Fruit fly (Drosophila melanogaster) whole organism, embryonic: ENCODE results near the gene Zw.

Experiments used
- Ada2b ChIP-seq: fragments of 200-800 bp; sonication (Bioruptor generic); IDR thresholded peaks from 2 replicates; pipeline ENCODE4 v1.3.6; 2022; ENCODE audit warnings: missing biosample characterization, missing genetic modification characterization
- Adf1 ChIP-seq: fragments of 200-800 bp; sonication (Bioruptor generic); IDR thresholded peaks from 2 replicates; pipeline ENCODE4 v1.3.6; 2022; ENCODE audit warnings: missing biosample characterization, missing genetic modification characterization
- Blimp-1 ChIP-seq: fragments of 200-800 bp; sonication (Bioruptor generic); optimal IDR thresholded peaks from 3 replicates; lab custom pipeline; 2018; ENCODE audit warnings: missing biosample characterization, missing genetic modification characterization, mild to moderate bottlenecking, moderate library complexity, missing genetic modification reagents
- CG11456 ChIP-seq: fragments of 200-800 bp; sonication (Bioruptor generic); IDR thresholded peaks from 3 replicates; pipeline ENCODE4 v1.3.6; 2022; ENCODE audit warnings: missing biosample characterization, missing genetic modification characterization
- CG12071 ChIP-seq: fragments of 200-800 bp; sonication (Bioruptor generic); optimal IDR thresholded peaks from 3 replicates; lab custom pipeline; 2018; ENCODE audit warnings: missing biosample characterization, mild to moderate bottlenecking, missing genetic modification characterization
- CG12942 ChIP-seq: fragments of 200-800 bp; sonication (Bioruptor generic); optimal IDR thresholded peaks from 3 replicates; lab custom pipeline; 2016; ENCODE audit warnings: missing biosample characterization, missing genetic modification characterization
- CG13296 ChIP-seq: fragments of 200-800 bp; sonication (Bioruptor generic); optimal IDR thresholded peaks from 3 replicates; lab custom pipeline; 2018; ENCODE audit warnings: missing biosample characterization, mild to moderate bottlenecking, missing genetic modification characterization
- CG16813 ChIP-seq: fragments of 200-800 bp; sonication (Bioruptor generic); IDR thresholded peaks from 3 replicates; pipeline ENCODE4 v1.3.6; 2022; ENCODE audit warnings: missing biosample characterization, missing genetic modification characterization; ENCODE audit not compliant: partially characterized antibody
- CG17186 ChIP-seq: fragments of 200-800 bp; sonication (Bioruptor generic); optimal IDR thresholded peaks from 3 replicates; lab custom pipeline; 2017; ENCODE audit warnings: missing biosample characterization, missing genetic modification reagents, missing genetic modification characterization
- CG1792 ChIP-seq: fragments of 200-800 bp; sonication (Bioruptor generic); optimal IDR thresholded peaks from 2 replicates; lab custom pipeline; 2016; ENCODE audit warnings: missing biosample characterization, missing genetic modification characterization
- CG2120 ChIP-seq: fragments of 200-800 bp; sonication (Bioruptor generic); optimal IDR thresholded peaks from 3 replicates; lab custom pipeline; 2016; ENCODE audit warnings: missing biosample characterization, missing genetic modification characterization
- CG2678 ChIP-seq: fragments of 200-800 bp; sonication (Bioruptor generic); optimal IDR thresholded peaks from 3 replicates; lab custom pipeline; 2019; ENCODE audit warnings: missing biosample characterization, mild to moderate bottlenecking, missing genetic modification characterization, moderate library complexity
- CG32772 ChIP-seq: fragments of 200-800 bp; sonication (Bioruptor generic); IDR thresholded peaks from 2 replicates; pipeline ENCODE4 v1.3.6; 2022; ENCODE audit warnings: missing biosample characterization, missing genetic modification characterization
- CG34224 ChIP-seq: fragments of 200-800 bp; sonication (Bioruptor generic); IDR thresholded peaks from 3 replicates; pipeline ENCODE4 v1.3.6; 2022; ENCODE audit warnings: missing biosample characterization, missing genetic modification characterization; ENCODE audit not compliant: partially characterized antibody
- CG34376 ChIP-seq: fragments of 200-800 bp; sonication (Bioruptor generic); optimal IDR thresholded peaks from 2 replicates; lab custom pipeline; 2018; ENCODE audit warnings: missing biosample characterization, mild to moderate bottlenecking, missing genetic modification characterization
- CG3726 ChIP-seq: fragments of 200-800 bp; sonication (Bioruptor generic); IDR thresholded peaks from 3 replicates; pipeline ENCODE4, ENCODE4 v1.3.6; 2022; ENCODE audit warnings: missing biosample characterization, missing genetic modification characterization
- CG4282 ChIP-seq: fragments of 200-800 bp; sonication (Bioruptor generic); optimal IDR thresholded peaks from 2 replicates; lab custom pipeline; 2016; ENCODE audit warnings: missing biosample characterization, missing genetic modification characterization
- CG4854 ChIP-seq: fragments of 200-800 bp; sonication (Bioruptor generic); optimal IDR thresholded peaks from 2 replicates; lab custom pipeline; 2016; ENCODE audit warnings: missing biosample characterization, missing genetic modification characterization, inconsistent platforms
- CG7839 ChIP-seq: fragments of 200-800 bp; sonication (Bioruptor generic); optimal IDR thresholded peaks from 3 replicates; lab custom pipeline; 2018; ENCODE audit warnings: missing biosample characterization, mild to moderate bottlenecking, missing genetic modification characterization, moderate library complexity
- CG7963 ChIP-seq: fragments of 200-800 bp; sonication (Bioruptor generic); IDR thresholded peaks from 3 replicates; pipeline ENCODE4 v1.3.6; 2022; ENCODE audit warnings: missing biosample characterization, missing genetic modification characterization; ENCODE audit not compliant: partially characterized antibody
- CG8924 ChIP-seq: fragments of 200-800 bp; optimal IDR thresholded peaks from 3 replicates; lab custom pipeline; 2019; ENCODE audit warnings: missing biosample characterization, mild to moderate bottlenecking, missing genetic modification characterization, moderate library complexity
- CG8944 ChIP-seq: fragments of 200-800 bp; sonication (Bioruptor generic); optimal IDR thresholded peaks from 3 replicates; lab custom pipeline; 2016; ENCODE audit warnings: missing biosample characterization, missing genetic modification characterization
- CkIIα-i1 ChIP-seq: fragments of 200-800 bp; sonication (Bioruptor generic); IDR thresholded peaks from 2 replicates; pipeline ENCODE4 v1.3.6; 2022; ENCODE audit warnings: missing biosample characterization, missing genetic modification characterization
- Dfd ChIP-seq, 2 experiments: fragments of >200 bp; optimal IDR thresholded peaks; 2 replicates each; lab custom pipeline; 2017; ENCODE audit warnings: missing biosample characterization in 2 of 2, missing genetic modification characterization in 2 of 2
- Fer1 ChIP-seq: fragments of 200-800 bp; sonication (Bioruptor generic); optimal IDR thresholded peaks from 2 replicates; lab custom pipeline; 2017; ENCODE audit warnings: missing biosample characterization, mild to moderate bottlenecking, missing genetic modification characterization
- Hr51 ChIP-seq, 2 experiments: fragments of 200-800 bp; sonication (Bioruptor generic); optimal IDR thresholded peaks; 2 replicates in 1 of 2; 3 replicates in 1 of 2; lab custom pipeline; 2016 to 2018; ENCODE audit warnings: missing biosample characterization in 2 of 2, missing genetic modification characterization in 2 of 2, mild to moderate bottlenecking in 1 of 2, moderate library complexity in 1 of 2
- Hr78 ChIP-seq, 2 experiments: fragments of 200-800 bp in 1 of 2; fragments of >200 bp in 1 of 2; sonication (Bioruptor generic) in 1 of 2; optimal IDR thresholded peaks; 2 replicates each; lab custom pipeline; 2017 to 2019; ENCODE audit warnings: missing biosample characterization in 2 of 2, missing genetic modification characterization in 2 of 2, mild to moderate bottlenecking in 1 of 2, moderate library complexity in 1 of 2
- Opbp ChIP-seq: fragments of 200-800 bp; sonication (Bioruptor generic); IDR thresholded peaks from 3 replicates; pipeline ENCODE4 v1.3.6; 2022; ENCODE audit warnings: missing biosample characterization, missing genetic modification characterization; ENCODE audit not compliant: partially characterized antibody
- Ptx1 ChIP-seq: fragments of 200-800 bp; sonication (Bioruptor generic); IDR thresholded peaks from 2 replicates; pipeline ENCODE4 v1.3.6; 2022; ENCODE audit warnings: missing biosample characterization, missing genetic modification characterization
- Xbp1 ChIP-seq: fragments of 200-800 bp; sonication (Bioruptor generic); optimal IDR thresholded peaks from 3 replicates; lab custom pipeline; 2016; ENCODE audit warnings: missing biosample characterization, mild to moderate bottlenecking, missing genetic modification characterization
- abd-A ChIP-seq: fragments of 200-800 bp; sonication (Bioruptor generic); optimal IDR thresholded peaks from 3 replicates; lab custom pipeline; 2019; ENCODE audit warnings: missing biosample characterization, mild to moderate bottlenecking, missing genetic modification characterization, moderate library complexity
- bbx ChIP-seq: fragments of 200-800 bp; sonication (Bioruptor generic); IDR thresholded peaks from 2 replicates; pipeline ENCODE4 v1.3.6; 2022; ENCODE audit warnings: missing biosample characterization, missing genetic modification characterization; ENCODE audit not compliant: partially characterized antibody
- bcd ChIP-seq: fragments of 200-800 bp; sonication (Bioruptor generic); optimal IDR thresholded peaks from 2 replicates; lab custom pipeline; 2017; ENCODE audit warnings: missing biosample characterization, mild to moderate bottlenecking, missing genetic modification characterization
- bigmax ChIP-seq: fragments of 200-800 bp; sonication (Bioruptor generic); optimal IDR thresholded peaks from 2 replicates; lab custom pipeline; 2018; ENCODE audit warnings: missing biosample characterization, mild to moderate bottlenecking, missing genetic modification characterization
- gem ChIP-seq: fragments of 200-800 bp; sonication (Bioruptor generic); optimal IDR thresholded peaks from 2 replicates; lab custom pipeline; 2019; ENCODE audit warnings: missing biosample characterization, mild to moderate bottlenecking, missing genetic modification characterization, moderate library complexity
- grn ChIP-seq: fragments of 200-800 bp; sonication (Bioruptor generic); optimal IDR thresholded peaks from 3 replicates; lab custom pipeline; 2017; ENCODE audit warnings: missing biosample characterization, missing genetic modification characterization
- gsb-n ChIP-seq: fragments of 200-800 bp; sonication (Bioruptor generic); optimal IDR thresholded peaks from 3 replicates; lab custom pipeline; 2018; ENCODE audit warnings: missing biosample characterization, mild to moderate bottlenecking, missing genetic modification characterization
- jumu ChIP-seq: fragments of 200-800 bp; sonication (Bioruptor generic); optimal IDR thresholded peaks from 3 replicates; lab custom pipeline; 2016; ENCODE audit warnings: missing biosample characterization, missing genetic modification characterization
- klu ChIP-seq: fragments of 200-800 bp; sonication (Bioruptor generic); IDR thresholded peaks from 2 replicates; pipeline ENCODE4 v1.3.6; 2022; ENCODE audit warnings: missing biosample characterization, missing genetic modification characterization
- mam ChIP-seq: fragments of 200-800 bp; sonication (Bioruptor generic); optimal IDR thresholded peaks from 3 replicates; lab custom pipeline; 2016; ENCODE audit warnings: missing biosample characterization, missing genetic modification characterization
- nau ChIP-seq: fragments of 200-800 bp; sonication (Bioruptor generic); optimal IDR thresholded peaks from 3 replicates; lab custom pipeline; 2017; ENCODE audit warnings: missing biosample characterization, mild to moderate bottlenecking, missing genetic modification characterization, missing genetic modification reagents
- peb ChIP-seq: fragments of 200-800 bp; sonication (Bioruptor generic); IDR thresholded peaks from 2 replicates; pipeline ENCODE4 v1.3.6; 2022; ENCODE audit warnings: missing biosample characterization, missing genetic modification characterization
- pros ChIP-seq: fragments of 200-800 bp; sonication (Bioruptor generic); optimal IDR thresholded peaks from 3 replicates; lab custom pipeline; 2019; ENCODE audit warnings: missing biosample characterization, mild to moderate bottlenecking, missing genetic modification characterization, moderate library complexity
- slbo ChIP-seq: fragments of 200-800 bp; sonication (Bioruptor generic); IDR thresholded peaks from 2 replicates; pipeline ENCODE4 v1.3.6; 2022; ENCODE audit warnings: missing biosample characterization, missing genetic modification characterization
- sna ChIP-seq: fragments of 200-800 bp; sonication (Bioruptor generic); IDR thresholded peaks from 2 replicates; pipeline ENCODE4 v1.3.6; 2022; ENCODE audit warnings: missing biosample characterization, missing genetic modification characterization; ENCODE audit not compliant: partially characterized antibody
- tgo ChIP-seq: fragments of 200-800 bp; sonication (Bioruptor generic); IDR thresholded peaks from 3 replicates; pipeline ENCODE4 v1.3.6; 2022; ENCODE audit warnings: missing biosample characterization, missing genetic modification characterization
- tin ChIP-seq: fragments of 200-800 bp; sonication (Bioruptor generic); optimal IDR thresholded peaks from 3 replicates; lab custom pipeline; 2016; ENCODE audit warnings: missing biosample characterization, missing genetic modification characterization
- trem ChIP-seq: fragments of 200-800 bp; optimal IDR thresholded peaks from 3 replicates; lab custom pipeline; 2019; ENCODE audit warnings: missing biosample characterization, mild to moderate bottlenecking, missing genetic modification characterization, moderate library complexity
- vfl ChIP-seq: fragments of 200-800 bp; sonication (Bioruptor generic); optimal IDR thresholded peaks from 2 replicates; lab custom pipeline; 2016; ENCODE audit warnings: missing biosample characterization, missing genetic modification characterization
- vnd ChIP-seq: fragments of 200-800 bp; sonication (Bioruptor generic); IDR thresholded peaks from 3 replicates; pipeline ENCODE4 v1.3.6; 2022; ENCODE audit warnings: missing biosample characterization, missing genetic modification characterization; ENCODE audit not compliant: partially characterized antibody

The Zw gene

dm6 chrX:19663859-19664728 is 3.0 kb upstream of the Zw start, which contains the start of the genes CG14223 and Ssu72 (continued):
- TF ChIP-seq CG12071 (GFP tag; lab: Kevin White, UChicago) (no peak), Dfd (GFP tag; optimal IDR thresholded peaks at IDR 0.05; lab: Kevin White, UChicago) (no peak), CG7839 (no peak), pros (GFP tag; lab: Kevin White, UChicago) (no peak), CG1792 (no peak), CG34376 (no peak), Adf1 (GFP tag; lab: Robert Waterston, UW) (no peak), Opbp (peak; percentile 87), Hr51 (GFP tag; optimal IDR thresholded peaks at IDR 0.05; lab: Kevin White, UChicago) (no peak), bcd (GFP tag; lab: Kevin White, UChicago) (no peak), CG16813 (peak; percentile 75), CG8924 (tag; lab: Kevin White, UChicago) (no peak), CG7963 (GFP tag; lab: Robert Waterston, UW) (peak; percentile 57; the same call in 1 of the 3 replicates), bbx (GFP tag; lab: Robert Waterston, UW) (peak; percentile 83), vnd (GFP tag; lab: Robert Waterston, UW) (peak; percentile 70), gem (tag; lab: Kevin White, UChicago) (peak; percentile 13), Ptx1 (GFP tag; lab: Robert Waterston, UW) (no peak), Fer1 (GFP tag; lab: Kevin White, UChicago) (no peak), CG4282 (GFP tag; lab: Kevin White, UChicago) (no peak), CkIIα-i1 (GFP tag; lab: Robert Waterston, UW) (no peak), trem (peak; percentile 6), CG12942 (GFP tag; lab: Kevin White, UChicago) (no peak), peb (GFP tag; lab: Robert Waterston, UW) (no peak), CG13296 (GFP tag; lab: Kevin White, UChicago) (no peak), CG34224 (peak; percentile 75), vfl (no peak), Xbp1 (GFP tag; lab: Kevin White, UChicago) (no peak), jumu (GFP tag; lab: Kevin White, UChicago) (no peak), sna (GFP tag; lab: Robert Waterston, UW) (peak; percentile 74), klu (no peak), CG3726 (GFP tag; lab: Robert Waterston, UW) (no peak), CG17186 (GFP tag; lab: Kevin White, UChicago) (no peak), CG32772 (no peak), CG4854 (GFP tag; lab: Kevin White, UChicago) (no peak), abd-A (tag; lab: Kevin White, UChicago) (no peak), Hr78 (GFP tag; optimal IDR thresholded peaks at IDR 0.05; lab: Kevin White, UChicago) (no peak), gsb-n (no peak), bigmax (GFP tag; lab: Kevin White, UChicago) (no peak)

- TF ChIP-seq Blimp-1 (GFP tag; lab: Kevin White, UChicago) = peak; percentile 10
- peak; percentile 85 for TF ChIP-seq slbo (GFP tag; lab: Robert Waterston, UW)
- peak; percentile 40 for TF ChIP-seq CG2678 (tag; lab: Kevin White, UChicago)
- peak; percentile 67 for TF ChIP-seq Adf1 (GFP tag; lab: Robert Waterston, UW)
- TF ChIP-seq grn (GFP tag; lab: Kevin White, UChicago) = peak; percentile 41
- peak; percentile 88 for TF ChIP-seq CG11456 (GFP tag; lab: Robert Waterston, UW)
- TF ChIP-seq CG8944 (GFP tag; lab: Kevin White, UChicago) = peak; percentile 34
- TF ChIP-seq CG2120 (GFP tag; lab: Kevin White, UChicago) = peak; percentile 61
- peak; percentile 7 for TF ChIP-seq tin (GFP tag; lab: Kevin White, UChicago)
- no peak for TF ChIP-seq nau (GFP tag; lab: Kevin White, UChicago)
- 0 out of 2 replicates have a peak, but pooled peaks have one; percentile 24 for TF ChIP-seq Ada2b
- TF ChIP-seq tgo = peak; percentile 64
- TF ChIP-seq mam (GFP tag; lab: Kevin White, UChicago) = peak; percentile 54
These were observed 1.3 kb upstream of the Zw start for dm6 chrX:19665684-19666141.
